Worm (Caenorhabditis elegans) whole organism, midembryonic: ENCODE data around the gene idpp-6.

Source experiments
- T22C8.4 ChIP-seq: fragments of 200-800 bp; sonication (Bioruptor generic); IDR thresholded peaks from 2 replicates; pipeline ENCODE4 v1.3.6; 2022; ENCODE audit warnings: missing genetic modification characterization, missing compliant biosample characterization
- cog-1 ChIP-seq: sonication (generic microtip); optimal IDR thresholded peaks from 2 replicates; lab custom pipeline; 2016; ENCODE audit warnings: missing genetic modification characterization, missing compliant biosample characterization
- flt-1 ChIP-seq: fragments of 200-800 bp; sonication (Bioruptor generic); IDR thresholded peaks from 2 replicates; pipeline ENCODE4 v1.3.6; 2022; ENCODE audit warnings: missing genetic modification characterization, missing compliant biosample characterization
- klf-2 ChIP-seq: fragments of 200-800 bp; sonication (Bioruptor generic); conservative IDR thresholded peaks from 2 replicates; pipeline ENCODE4 v1.3.6; 2022; ENCODE audit warnings: missing genetic modification reagents, missing genetic modification characterization, missing compliant biosample characterization
- med-1 ChIP-seq: sonication (generic microtip); optimal IDR thresholded peaks from 2 replicates; lab custom pipeline; 2017; ENCODE audit warnings: missing genetic modification characterization, mild to moderate bottlenecking, missing compliant biosample characterization, antibody characterized with exemption, missing genetic modification reagents; ENCODE audit not compliant: insufficient read depth
- ref-1 ChIP-seq: fragments of 200-800 bp; sonication (Bioruptor generic); conservative IDR thresholded peaks from 2 replicates; pipeline ENCODE4 v1.3.6; 2022; ENCODE audit warnings: missing genetic modification reagents, missing genetic modification characterization, missing compliant biosample characterization
- tab-1 ChIP-seq: fragments of 200-800 bp; sonication (Bioruptor generic); IDR thresholded peaks from 2 replicates; pipeline ENCODE4 v1.3.6; 2022; ENCODE audit warnings: missing genetic modification characterization, missing compliant biosample characterization
- ztf-23 ChIP-seq: fragments of 200-800 bp; sonication (Bioruptor generic); IDR thresholded peaks from 2 replicates; pipeline ENCODE4 v1.3.6; 2022; ENCODE audit warnings: missing genetic modification reagents, missing genetic modification characterization, missing compliant biosample characterization
- ztf-29 ChIP-seq: fragments of 200-800 bp; sonication (Bioruptor generic); IDR thresholded peaks from 2 replicates; pipeline ENCODE4 v1.3.6; 2022; ENCODE audit warnings: missing genetic modification reagents, missing genetic modification characterization, missing compliant biosample characterization

The idpp-6 gene

DNA sequence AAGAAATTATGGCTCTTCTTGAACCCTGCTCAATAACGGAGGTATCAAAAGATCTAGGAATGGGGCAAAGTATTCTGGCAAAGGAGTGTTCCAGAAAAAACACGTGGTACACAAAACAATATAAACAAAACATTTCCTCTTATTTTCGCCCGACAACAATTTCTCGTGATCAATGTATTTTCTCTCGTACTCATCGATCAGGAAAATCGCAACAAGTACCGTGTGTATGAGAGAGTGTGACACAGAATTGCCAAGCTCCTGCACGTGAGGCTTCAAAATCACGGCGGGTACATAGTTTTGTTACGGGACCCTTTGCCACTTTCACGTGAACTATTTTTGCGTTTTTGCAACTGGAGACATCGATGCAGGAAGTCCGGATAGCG is 42.0 kb upstream of the idpp-6 start:
- no peak for TF ChIP-seq ref-1
- TF ChIP-seq flt-1 (GFP tag; lab: Robert Waterston, UW) = no peak
- no peak for TF ChIP-seq tab-1 (GFP tag; lab: Robert Waterston, UW)
- TF ChIP-seq T22C8.4 = no peak
- TF ChIP-seq ztf-29 (GFP tag; lab: Robert Waterston, UW) = no peak

DNA sequence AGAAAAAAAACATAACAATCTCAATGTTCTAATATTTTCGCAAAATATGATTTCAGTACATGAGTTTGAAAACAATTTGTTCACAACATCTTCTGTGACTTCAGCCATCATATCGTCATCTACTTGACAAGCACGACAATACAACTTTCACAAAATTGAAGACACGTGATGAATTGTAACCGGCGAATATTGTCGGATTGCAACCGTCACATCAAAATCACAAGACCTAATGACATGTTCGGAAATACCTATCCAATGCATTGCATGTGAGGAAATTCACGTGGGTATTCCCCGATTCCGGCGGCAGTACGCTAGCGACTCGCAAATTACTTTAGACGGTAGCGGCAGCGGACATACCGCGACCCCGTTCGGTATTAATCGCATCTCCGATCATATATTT is 41.4 kb upstream of the idpp-6 start:
- TF ChIP-seq med-1 (no peak), flt-1 (GFP tag; lab: Robert Waterston, UW) (no peak), klf-2 (GFP tag; lab: Robert Waterston, UW) (no peak), ztf-29 (GFP tag; lab: Robert Waterston, UW) (no peak), tab-1 (GFP tag; lab: Robert Waterston, UW) (no peak), cog-1 (no peak), T22C8.4 (no peak), ref-1 (no peak), ztf-23 (GFP tag; lab: Robert Waterston, UW) (no peak)

DNA sequence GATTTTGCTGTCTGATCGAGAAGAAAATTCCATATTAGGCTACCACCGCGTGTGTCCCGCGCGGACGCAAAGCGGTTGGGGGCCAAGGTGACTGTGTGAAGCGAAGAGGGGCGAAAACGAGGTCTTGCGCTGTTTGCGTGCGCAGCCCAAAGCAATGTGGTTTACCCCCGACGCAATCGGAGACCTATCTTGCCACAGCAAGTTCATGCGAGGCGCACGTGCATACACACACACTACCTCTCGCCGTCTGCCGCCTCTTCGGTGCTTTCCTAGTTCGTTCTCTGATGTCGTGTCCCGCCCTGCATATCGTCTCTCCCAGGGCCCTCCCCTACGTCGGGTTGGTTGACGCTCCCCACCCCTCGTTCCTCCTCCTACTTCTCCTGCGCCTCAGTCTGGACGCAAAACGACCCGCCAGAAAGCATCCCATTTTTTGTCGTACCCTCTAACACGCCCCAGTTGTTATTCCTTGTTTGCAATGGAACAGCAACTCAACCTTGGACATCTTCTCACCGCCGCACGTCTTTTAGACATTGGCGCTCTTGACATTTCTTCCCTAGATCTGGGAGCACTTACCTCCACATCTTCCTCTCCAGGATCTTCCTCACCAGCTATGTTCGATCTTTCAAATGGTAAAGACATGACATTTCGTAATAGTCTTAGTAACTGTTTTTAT is 40.8 kb upstream of the idpp-6 start, which contains the start of gene mdl-1:
Gene mdl-1 (plus strand): TSS at position 341 of the 673 bp plus-strand sequence.
- peak; percentile 79 for TF ChIP-seq flt-1 (GFP tag; lab: Robert Waterston, UW)
- peak; percentile 90 for TF ChIP-seq cog-1
- TF ChIP-seq ztf-29 (GFP tag; lab: Robert Waterston, UW) = peak; percentile 45; the same call in 1 of the 2 replicates
- no peak; the same call in 1 of the 2 replicates for TF ChIP-seq tab-1 (GFP tag; lab: Robert Waterston, UW)

DNA sequence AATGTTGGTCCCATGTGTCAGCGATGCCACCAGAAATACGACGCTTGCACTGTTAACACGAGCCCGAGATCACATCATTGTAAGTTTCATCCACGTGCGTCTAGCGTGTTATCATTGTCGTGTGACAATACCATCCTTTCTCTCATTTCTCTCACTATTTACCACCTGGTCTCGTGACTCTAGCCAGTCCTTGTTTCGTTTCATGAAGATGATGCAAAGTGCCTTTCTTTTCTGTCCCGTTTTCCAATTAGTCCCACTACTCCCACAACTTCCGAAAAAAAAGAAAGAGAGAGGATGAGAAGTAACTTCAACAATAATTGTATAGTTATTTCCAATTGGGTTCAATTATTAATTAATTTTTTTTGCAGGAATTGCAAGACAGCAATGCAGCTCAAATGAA is 40.1 kb upstream of the idpp-6 start:
- TF ChIP-seq ztf-29 (GFP tag; lab: Robert Waterston, UW) (no peak), flt-1 (GFP tag; lab: Robert Waterston, UW) (no peak), klf-2 (GFP tag; lab: Robert Waterston, UW) (no peak), cog-1 (no peak), med-1 (no peak), ztf-23 (GFP tag; lab: Robert Waterston, UW) (no peak)

DNA sequence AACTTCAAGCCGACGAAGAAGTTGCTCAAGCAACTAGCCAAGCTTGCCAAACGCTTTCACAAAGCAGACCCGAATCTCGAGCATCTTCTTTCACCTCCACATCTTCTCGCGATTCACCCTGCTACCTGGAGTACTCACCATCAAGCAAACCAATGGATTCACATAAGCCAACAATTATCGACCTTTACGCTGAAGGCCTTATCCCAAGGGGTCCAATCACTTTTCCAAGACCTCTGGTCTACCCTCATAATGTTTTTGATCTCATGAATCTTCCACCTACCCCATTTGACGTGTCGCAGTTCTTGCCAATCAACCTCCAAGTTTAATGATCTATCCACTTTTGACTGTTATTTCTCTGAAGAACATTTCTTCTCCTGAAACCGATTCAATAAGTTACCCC is 39.6 kb upstream of the idpp-6 start:
- no peak for TF ChIP-seq ref-1
- TF ChIP-seq flt-1 (GFP tag; lab: Robert Waterston, UW) = no peak
- no peak for TF ChIP-seq tab-1 (GFP tag; lab: Robert Waterston, UW)
- TF ChIP-seq ztf-29 (GFP tag; lab: Robert Waterston, UW) = no peak
- TF ChIP-seq cog-1 = no peak
- TF ChIP-seq T22C8.4 = no peak
- no peak for TF ChIP-seq med-1
- TF ChIP-seq ztf-23 (GFP tag; lab: Robert Waterston, UW) = no peak
- TF ChIP-seq klf-2 (GFP tag; lab: Robert Waterston, UW) = no peak

DNA sequence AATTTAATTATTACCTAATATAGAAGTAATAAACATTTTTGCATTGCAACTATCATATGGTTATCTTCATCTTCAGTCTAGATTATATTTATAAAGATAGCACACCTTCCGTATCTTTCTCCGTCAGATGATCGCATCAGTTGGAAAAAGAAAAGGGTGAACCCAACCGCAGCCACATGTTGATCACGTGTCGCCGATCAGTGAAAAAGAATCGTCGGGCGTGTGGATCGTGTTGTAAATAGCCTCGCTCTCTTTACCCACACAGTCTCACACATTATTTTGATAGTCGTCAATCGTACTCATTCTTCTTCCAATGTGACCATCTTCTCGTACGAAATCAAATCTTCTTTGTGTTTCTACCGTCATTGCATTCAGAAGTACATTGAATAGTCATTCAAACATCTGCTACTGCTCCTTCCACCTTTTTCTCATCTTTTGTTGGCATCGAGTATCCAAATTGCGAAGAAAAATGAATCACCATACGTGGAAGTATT is 39.1 kb upstream of the idpp-6 start:
- TF ChIP-seq ztf-29 (GFP tag; lab: Robert Waterston, UW) (no peak), flt-1 (GFP tag; lab: Robert Waterston, UW) (no peak), med-1 (no peak), cog-1 (peak; percentile 14), ref-1 (no peak), ztf-23 (GFP tag; lab: Robert Waterston, UW) (no peak), tab-1 (GFP tag; lab: Robert Waterston, UW) (no peak), T22C8.4 (no peak)

DNA sequence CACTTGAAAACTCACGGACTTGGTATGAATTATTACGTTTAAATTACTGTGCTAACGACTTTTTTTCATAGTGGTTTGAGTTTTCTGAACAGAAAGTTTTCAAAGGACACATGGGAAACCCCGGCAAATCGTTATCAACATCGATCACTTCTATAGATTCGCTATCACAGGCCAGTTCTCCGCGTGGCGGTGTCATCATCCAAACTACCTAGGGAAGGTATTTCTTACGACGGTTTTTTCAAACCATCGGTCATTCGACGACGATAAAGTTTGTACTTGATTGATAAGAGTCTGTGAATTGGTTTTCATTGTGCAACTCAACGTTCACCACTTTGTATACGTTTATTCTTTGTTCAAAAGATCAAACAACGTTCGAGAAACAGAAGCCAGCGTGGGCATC is 38.4 kb upstream of the idpp-6 start:
- TF ChIP-seq ztf-23 (GFP tag; lab: Robert Waterston, UW) = no peak
- TF ChIP-seq tab-1 (GFP tag; lab: Robert Waterston, UW) = no peak
- TF ChIP-seq cog-1 = no peak
- TF ChIP-seq ztf-29 (GFP tag; lab: Robert Waterston, UW) = no peak
- no peak for TF ChIP-seq flt-1 (GFP tag; lab: Robert Waterston, UW)

DNA sequence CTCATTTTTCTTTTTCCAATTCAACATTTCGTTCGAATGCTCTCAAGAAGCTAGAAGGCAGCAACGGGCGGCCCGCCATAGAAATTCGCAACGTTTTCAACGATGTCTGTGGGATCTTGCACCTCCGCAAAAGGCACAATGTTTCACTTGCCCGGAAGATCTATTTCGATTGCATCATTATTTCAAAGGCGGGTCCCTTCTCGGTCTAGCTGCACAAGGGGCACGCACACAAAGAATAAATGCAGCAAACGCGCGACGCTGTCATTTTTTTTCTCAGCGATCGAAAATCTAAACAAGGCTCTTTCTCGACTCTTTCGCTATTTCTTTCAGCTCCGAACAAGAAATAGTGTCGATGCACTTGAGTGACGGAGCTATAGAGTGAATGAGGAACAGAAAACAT is 38.0 kb upstream of the idpp-6 start:
- TF ChIP-seq tab-1 (GFP tag; lab: Robert Waterston, UW) (no peak), T22C8.4 (no peak), ztf-29 (GFP tag; lab: Robert Waterston, UW) (no peak), med-1 (no peak), ref-1 (no peak), klf-2 (GFP tag; lab: Robert Waterston, UW) (no peak), flt-1 (GFP tag; lab: Robert Waterston, UW) (no peak), cog-1 (no peak), ztf-23 (GFP tag; lab: Robert Waterston, UW) (no peak)

DNA sequence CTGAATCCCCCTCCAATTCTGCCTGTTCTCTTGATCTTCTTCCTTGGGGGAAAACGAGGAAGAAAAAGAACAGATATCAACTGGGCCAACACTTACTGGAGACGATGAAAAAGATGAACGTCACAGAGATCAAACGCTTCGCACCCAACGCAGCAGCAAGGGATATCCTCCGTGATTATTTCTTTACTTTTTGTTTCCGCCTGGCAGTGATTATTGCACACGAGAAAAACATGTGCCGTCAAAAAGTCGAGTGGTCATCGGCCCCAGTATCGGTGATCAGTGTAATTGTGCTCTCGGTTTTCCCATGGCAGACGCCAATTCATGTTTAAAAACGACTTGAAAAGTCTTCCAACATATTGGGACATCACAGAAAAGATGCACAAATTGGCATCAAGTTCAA is 37.4 kb upstream of the idpp-6 start:
- no peak for TF ChIP-seq flt-1 (GFP tag; lab: Robert Waterston, UW)
- no peak for TF ChIP-seq klf-2 (GFP tag; lab: Robert Waterston, UW)
- TF ChIP-seq ztf-23 (GFP tag; lab: Robert Waterston, UW) = no peak
- TF ChIP-seq tab-1 (GFP tag; lab: Robert Waterston, UW) = no peak
- no peak for TF ChIP-seq ref-1
- no peak for TF ChIP-seq med-1
- TF ChIP-seq T22C8.4 = no peak
- no peak for TF ChIP-seq ztf-29 (GFP tag; lab: Robert Waterston, UW)
- no peak for TF ChIP-seq cog-1

DNA sequence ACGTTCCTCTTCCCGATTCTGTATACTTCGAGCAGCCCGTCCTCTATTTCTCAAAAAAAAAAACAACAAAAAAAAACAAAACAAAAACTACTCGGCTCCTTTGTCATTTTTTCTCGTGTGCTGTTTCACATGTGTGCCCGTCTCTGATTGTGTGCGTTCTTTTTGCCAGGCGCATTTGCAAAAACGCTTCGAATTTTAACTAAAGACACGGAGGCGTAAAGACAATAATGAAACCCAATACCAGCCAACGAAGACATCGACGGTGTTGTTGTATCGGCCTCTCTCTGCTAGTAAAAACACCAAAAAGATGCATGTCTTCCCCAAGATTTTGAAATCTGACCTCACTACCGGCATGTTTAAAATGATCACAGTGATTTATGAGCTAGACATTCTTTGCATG is 36.1 kb upstream of the idpp-6 start:
- no peak for TF ChIP-seq klf-2 (GFP tag; lab: Robert Waterston, UW)
- TF ChIP-seq ref-1 = no peak
- TF ChIP-seq ztf-23 (GFP tag; lab: Robert Waterston, UW) = no peak
- no peak for TF ChIP-seq flt-1 (GFP tag; lab: Robert Waterston, UW)
- TF ChIP-seq cog-1 = no peak
- no peak for TF ChIP-seq ztf-29 (GFP tag; lab: Robert Waterston, UW)
- no peak for TF ChIP-seq tab-1 (GFP tag; lab: Robert Waterston, UW)
